Worm (Caenorhabditis elegans) whole organism, L4/young adult: ENCODE measurements around the gene srw-133.

Experiments
- W03F9.2 ChIP-seq: fragments of 150-350 bp; optimal IDR thresholded peaks from 2 replicates; lab custom pipeline; 2014; ENCODE audit warnings: missing biosample characterization, missing genetic modification characterization
- dao-5 ChIP-seq: sonication (generic microtip); optimal IDR thresholded peaks from 2 replicates; lab custom pipeline; 2016; ENCODE audit warnings: missing genotype, missing genetic modification characterization, moderate library complexity, missing compliant biosample characterization
- him-1 ChIP-seq: sonication (generic microtip); optimal IDR thresholded peaks from 2 replicates; lab custom pipeline; 2016; ENCODE audit warnings: missing genotype, missing genetic modification reagents, missing genetic modification characterization, missing compliant biosample characterization

DNA sequence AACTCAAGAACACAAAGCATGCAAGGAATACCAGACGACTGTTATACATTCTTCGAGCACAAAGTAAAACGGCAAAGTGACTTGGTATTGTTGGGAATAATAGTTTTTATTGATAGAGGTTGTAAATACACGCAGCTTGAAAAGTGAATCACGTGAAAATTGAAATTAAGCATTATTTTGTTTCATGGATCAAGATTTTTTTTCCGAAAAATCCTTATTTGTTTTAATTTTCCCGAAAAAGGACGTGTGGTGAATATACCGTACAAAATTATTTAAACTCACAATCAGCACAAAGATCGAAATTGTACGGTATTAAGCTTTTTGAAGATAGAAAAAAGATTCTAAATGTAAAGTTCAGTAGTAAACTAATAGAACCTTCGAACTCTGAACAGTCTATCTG is 4.7 kb downstream of the srw-133 start, which contains the start of gene clc-18:
- TF ChIP-seq dao-5 (tag; lab: Kevin White, UChicago) (no peak), him-1 (no peak), W03F9.2 (tag; lab: Kevin White, UChicago) (no peak)
